Fruit fly (Drosophila melanogaster): ENCODE measurements around the gene CG5139.

DNA sequence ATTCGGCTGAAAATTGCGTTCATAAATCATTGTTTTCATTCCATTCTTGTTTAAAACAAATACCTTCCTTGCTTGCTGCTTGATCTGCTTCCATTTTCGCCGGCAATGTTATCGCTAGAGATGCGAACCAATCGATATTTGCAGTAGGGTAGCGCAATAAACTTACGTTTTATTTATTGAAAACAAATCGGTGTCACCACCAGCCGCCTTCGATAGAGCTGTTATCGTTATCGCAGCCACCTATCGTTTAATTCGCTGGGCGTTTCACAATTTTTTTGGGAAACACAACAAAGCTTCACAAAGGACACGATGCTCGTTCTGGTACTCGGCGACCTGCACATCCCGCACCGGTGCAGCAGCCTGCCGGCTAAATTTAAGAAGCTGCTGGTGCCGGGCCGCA is 48.5 kb downstream of the CG5139 start, which contains the start of the genes Tfb4 and Vps29:
- TF ChIP-seq insv (optimal IDR thresholded peaks at IDR 0.05) (no peak), h (optimal IDR thresholded peaks at IDR 0.05) (no peak)
